Fruit fly (Drosophila melanogaster) whole organism, larva: ENCODE measurements around the gene CG9098.

Experiments used
- noc ChIP-seq: fragments of 200-800 bp; sonication (Bioruptor generic); optimal IDR thresholded peaks from 3 replicates; lab custom pipeline; 2019; ENCODE audit warnings: missing biosample characterization, mild to moderate bottlenecking, missing genetic modification characterization, moderate library complexity

The CG9098 gene

dm6 chr2L:5986094-5986493 lies 26.0 kb downstream of the CG9098 start, which contains the start of gene ifc:
TSS of gene ifc (plus strand) at chr2L:5986348.
- no peak for TF ChIP-seq noc (tag; lab: Kevin White, UChicago)

dm6 chr2L:5983236-5983635 lies 28.9 kb downstream of the CG9098 start:
- no peak for TF ChIP-seq noc (tag; lab: Kevin White, UChicago)

dm6 chr2L:5982334-5982987 lies 29.7 kb downstream of the CG9098 start:
- peak; percentile 19 for TF ChIP-seq noc (tag; lab: Kevin White, UChicago)

- TF ChIP-seq noc (tag; lab: Kevin White, UChicago) = no peak
These were observed 30.5 kb downstream of the CG9098 start, which contains the start of gene eIF4A for dm6 chr2L:5981433-5982333. TSS of gene eIF4A (plus strand) at chr2L:5981764.

- peak; percentile 33 for TF ChIP-seq noc (tag; lab: Kevin White, UChicago)
These were observed 31.2 kb downstream of the CG9098 start, which contains the start of gene chic for dm6 chr2L:5980862-5981432. TSS of gene chic (minus strand) at chr2L:5981018.

dm6 chr2L:5979957-5980861 lies 31.9 kb downstream of the CG9098 start:
- TF ChIP-seq noc (tag; lab: Kevin White, UChicago) = peak; percentile 47

- TF ChIP-seq noc (tag; lab: Kevin White, UChicago) = no peak
These were observed 33.1 kb downstream of the CG9098 start for dm6 chr2L:5979055-5979399.

- TF ChIP-seq noc (tag; lab: Kevin White, UChicago) = no peak
These were observed 33.6 kb downstream of the CG9098 start for dm6 chr2L:5978333-5979054.

- no peak for TF ChIP-seq noc (tag; lab: Kevin White, UChicago)
These were observed 34.4 kb downstream of the CG9098 start for dm6 chr2L:5977729-5978078.

dm6 chr2L:5977070-5977728 lies 34.9 kb downstream of the CG9098 start:
- peak; percentile 36 for TF ChIP-seq noc (tag; lab: Kevin White, UChicago)

- peak; percentile 19 for TF ChIP-seq noc (tag; lab: Kevin White, UChicago)
These were observed 36.5 kb downstream of the CG9098 start for dm6 chr2L:5975601-5976000.

dm6 chr2L:5975025-5975539 lies 37.1 kb downstream of the CG9098 start:
- TF ChIP-seq noc (tag; lab: Kevin White, UChicago) = no peak

- peak; percentile 34 for TF ChIP-seq noc (tag; lab: Kevin White, UChicago)
These were observed 38.0 kb downstream of the CG9098 start for dm6 chr2L:5974122-5974521.
